Worm (Caenorhabditis elegans): ENCODE measurements around the gene M163.7.

The M163.7 gene

DNA sequence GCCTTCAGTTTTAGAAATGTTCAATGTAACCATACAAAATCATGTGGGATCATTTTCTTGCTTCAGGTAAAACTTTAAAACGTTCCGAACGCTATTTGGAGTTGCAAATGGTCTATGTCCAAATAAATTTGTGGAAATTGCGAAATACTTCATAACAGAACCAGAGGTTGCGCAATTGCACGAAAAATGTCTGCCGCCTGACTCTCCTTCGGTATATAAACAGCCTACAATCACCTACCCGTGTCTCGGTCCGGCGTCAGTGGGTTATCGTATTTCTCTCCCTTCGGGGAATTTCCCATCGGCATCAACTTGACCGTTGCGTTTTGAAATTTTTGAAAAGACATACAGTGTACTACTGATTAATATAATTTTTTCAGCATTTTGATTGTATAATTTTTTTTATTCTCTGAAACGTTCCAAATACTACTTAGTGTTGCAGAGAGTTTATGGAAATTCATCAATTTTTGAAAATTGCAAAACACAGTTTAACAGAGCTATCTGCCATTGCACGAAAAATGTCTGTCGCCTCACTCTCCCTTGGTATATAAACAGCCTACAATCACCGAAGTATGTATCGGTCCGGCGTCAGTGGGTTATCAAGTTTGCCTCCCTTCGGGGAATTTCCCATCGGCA lies 12.1 kb downstream of the M163.7 start (continued):
- TF ChIP-seq sox-4 (tag; optimal IDR thresholded peaks at IDR 0.05) = no peak
- peak; percentile 98 for TF ChIP-seq snpc-4 (tag; optimal IDR thresholded peaks at IDR 0.05)
- TF ChIP-seq C34B4.2 (tag; optimal IDR thresholded peaks at IDR 0.05) = no peak
- TF ChIP-seq nhr-12 (tag; optimal IDR thresholded peaks at IDR 0.05) = no peak
- TF ChIP-seq snu-23 (GFP tag; optimal IDR thresholded peaks at IDR 0.05) = peak; percentile 63
- no peak for TF ChIP-seq nhr-11 (tag; optimal IDR thresholded peaks at IDR 0.05)
- peak; percentile 46 for TF ChIP-seq tbx-2 (tag; optimal IDR thresholded peaks at IDR 0.05)
- TF ChIP-seq ets-5 (GFP tag; IDR thresholded peaks at IDR 0.05) = no peak
- peak in 2 of 3 experiments; percentile 15 to 30 for TF ChIP-seq dpl-1 (GFP tag; optimal IDR thresholded peaks at IDR 0.05)
- TF ChIP-seq elt-3 (tag; optimal IDR thresholded peaks at IDR 0.05) = peak in 3 of 6 experiments; percentile 18 to 79 (median 66)
- TF ChIP-seq alr-1 (tag; optimal IDR thresholded peaks at IDR 0.05; ENCODE audit: borderline replicate concordance) = no peak
- peak; percentile 44; the same call in 1 of the 2 replicates for TF ChIP-seq isw-1 (GFP tag; IDR thresholded peaks at IDR 0.05)
- TF ChIP-seq xbp-1 (tag; optimal IDR thresholded peaks at IDR 0.05) = no peak
- no peak for TF ChIP-seq fkh-4 (tag; optimal IDR thresholded peaks at IDR 0.05; ENCODE audit: borderline replicate concordance)
- TF ChIP-seq skn-1 (tag; optimal IDR thresholded peaks at IDR 0.05) = peak; percentile 83
- TF ChIP-seq lin-14 (GFP tag; optimal IDR thresholded peaks at IDR 0.05) = no peak
- no peak for TF ChIP-seq ztf-4 (tag; optimal IDR thresholded peaks at IDR 0.05)
- no peak for TF ChIP-seq unc-30 (tag; optimal IDR thresholded peaks at IDR 0.05)
- TF ChIP-seq jun-1 (tag; optimal IDR thresholded peaks at IDR 0.05) = peak; percentile 51
- TF ChIP-seq dsc-1 (tag; optimal IDR thresholded peaks at IDR 0.05) = no peak
- TF ChIP-seq aly-2 (tag; optimal IDR thresholded peaks at IDR 0.05) = no peak
- TF ChIP-seq F16B12.6 (tag; optimal IDR thresholded peaks at IDR 0.05) = no peak
- peak; percentile 65 for TF ChIP-seq C16A3.4 (tag; optimal IDR thresholded peaks at IDR 0.05)
- TF ChIP-seq pqm-1 (tag; optimal IDR thresholded peaks at IDR 0.05) = no peak
- TF ChIP-seq zag-1 (tag; optimal IDR thresholded peaks at IDR 0.05) = no peak
- no peak for TF ChIP-seq lir-3 (tag; optimal IDR thresholded peaks at IDR 0.05; ENCODE audit: poor library complexity)
- no peak for TF ChIP-seq lin-39 (tag; optimal IDR thresholded peaks at IDR 0.05)
- TF ChIP-seq nhr-84 (tag; optimal IDR thresholded peaks at IDR 0.05) = no peak
- peak; percentile 24 for TF ChIP-seq rnt-1 (tag; optimal IDR thresholded peaks at IDR 0.05)
- TF ChIP-seq elt-2 (tag; optimal IDR thresholded peaks at IDR 0.05) = peak; percentile 56
- peak in 1 of 2 experiments; percentile 19 for TF ChIP-seq efl-1 (optimal IDR thresholded peaks at IDR 0.05)
- TF ChIP-seq efl-1 (GFP tag; optimal IDR thresholded peaks at IDR 0.05 in 1 of 2) = peak in 1 of 2 experiments; percentile 95
- peak; percentile 38 to 57 (median 46) for TF ChIP-seq ceh-82 (tag; optimal IDR thresholded peaks at IDR 0.05)
- TF ChIP-seq mep-1 (tag; optimal IDR thresholded peaks at IDR 0.05) = no peak
- TF ChIP-seq nhr-85 (tag) = peak; percentile 82
- no peak for TF ChIP-seq ztf-11 (tag; optimal IDR thresholded peaks at IDR 0.05)
- TF ChIP-seq pax-3 (tag; optimal IDR thresholded peaks at IDR 0.05) = no peak
- TF ChIP-seq nhr-71 (tag; optimal IDR thresholded peaks at IDR 0.05) = peak; percentile 61
- no peak for TF ChIP-seq mab-9 (GFP tag; IDR thresholded peaks at IDR 0.05)
- peak; percentile 45; the same call in 1 of the 2 replicates for TF ChIP-seq grh-1 (GFP tag; IDR thresholded peaks at IDR 0.05)

DNA sequence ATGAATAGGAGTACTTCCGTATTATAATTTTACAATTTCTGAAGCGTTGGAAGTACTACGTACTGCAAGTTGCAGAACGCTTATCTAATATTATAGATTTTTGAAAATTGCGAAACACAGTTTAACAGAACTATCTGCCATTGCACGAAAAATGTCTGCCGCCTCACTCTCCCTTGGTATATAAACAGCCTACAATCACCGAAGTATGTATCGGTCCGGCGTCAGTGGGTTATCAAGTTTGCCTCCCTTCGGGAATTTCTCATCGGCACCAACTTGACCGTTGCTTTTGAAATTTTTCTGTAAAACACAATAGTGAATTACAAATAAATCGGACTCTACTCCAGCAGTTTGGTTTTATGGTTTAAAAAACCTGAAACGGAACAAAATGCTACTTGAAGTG lies 12.7 kb downstream of the M163.7 start:
- 0 out of 2 replicates have a peak, but pooled peaks have one; percentile 7 for TF ChIP-seq nhr-19 (GFP tag; conservative IDR thresholded peaks at IDR 0.05)
- TF ChIP-seq fkh-10 (GFP tag; optimal IDR thresholded peaks at IDR 0.05) = no peak
- TF ChIP-seq unc-86 (tag; optimal IDR thresholded peaks at IDR 0.05) = no peak
- TF ChIP-seq unc-130 (tag; optimal IDR thresholded peaks at IDR 0.05) = no peak
- no peak for TF ChIP-seq irx-1 (tag; optimal IDR thresholded peaks at IDR 0.05)
- no peak for TF ChIP-seq aly-2 (tag; optimal IDR thresholded peaks at IDR 0.05)
- no peak for TF ChIP-seq nhr-76 (tag; optimal IDR thresholded peaks at IDR 0.05)
- TF ChIP-seq jun-1 (tag; optimal IDR thresholded peaks at IDR 0.05) = no peak
- TF ChIP-seq unc-30 (tag; optimal IDR thresholded peaks at IDR 0.05) = no peak
- peak; percentile 0 for TF ChIP-seq nhr-20 (tag; optimal IDR thresholded peaks at IDR 0.05)
- TF ChIP-seq ama-1 (optimal IDR thresholded peaks at IDR 0.05) = no peak
- no peak for TF ChIP-seq mep-1 (tag; optimal IDR thresholded peaks at IDR 0.05)
- TF ChIP-seq hlh-4 (tag; optimal IDR thresholded peaks at IDR 0.05) = no peak
- TF ChIP-seq elt-2 (tag; optimal IDR thresholded peaks at IDR 0.05) = peak; percentile 35
- TF ChIP-seq tlp-1 (tag; optimal IDR thresholded peaks at IDR 0.05) = no peak
- TF ChIP-seq tbx-2 (tag; optimal IDR thresholded peaks at IDR 0.05) = no peak
- TF ChIP-seq snpc-4 (tag; optimal IDR thresholded peaks at IDR 0.05) = peak; percentile 95
- no peak for TF ChIP-seq egl-27 (tag; optimal IDR thresholded peaks at IDR 0.05)
- TF ChIP-seq dpl-1 (GFP tag; optimal IDR thresholded peaks at IDR 0.05) = no peak
- TF ChIP-seq ztf-11 (tag; optimal IDR thresholded peaks at IDR 0.05) = no peak
- no peak for TF ChIP-seq nhr-28 (tag; optimal IDR thresholded peaks at IDR 0.05)
- no peak for TF ChIP-seq nhr-90 (tag; optimal IDR thresholded peaks at IDR 0.05; ENCODE audit: poor library complexity)
- TF ChIP-seq C34B4.2 (tag; optimal IDR thresholded peaks at IDR 0.05) = no peak
